Fruit fly (Drosophila melanogaster): ENCODE data around the gene Paip2.

Gene Paip2

DNA sequence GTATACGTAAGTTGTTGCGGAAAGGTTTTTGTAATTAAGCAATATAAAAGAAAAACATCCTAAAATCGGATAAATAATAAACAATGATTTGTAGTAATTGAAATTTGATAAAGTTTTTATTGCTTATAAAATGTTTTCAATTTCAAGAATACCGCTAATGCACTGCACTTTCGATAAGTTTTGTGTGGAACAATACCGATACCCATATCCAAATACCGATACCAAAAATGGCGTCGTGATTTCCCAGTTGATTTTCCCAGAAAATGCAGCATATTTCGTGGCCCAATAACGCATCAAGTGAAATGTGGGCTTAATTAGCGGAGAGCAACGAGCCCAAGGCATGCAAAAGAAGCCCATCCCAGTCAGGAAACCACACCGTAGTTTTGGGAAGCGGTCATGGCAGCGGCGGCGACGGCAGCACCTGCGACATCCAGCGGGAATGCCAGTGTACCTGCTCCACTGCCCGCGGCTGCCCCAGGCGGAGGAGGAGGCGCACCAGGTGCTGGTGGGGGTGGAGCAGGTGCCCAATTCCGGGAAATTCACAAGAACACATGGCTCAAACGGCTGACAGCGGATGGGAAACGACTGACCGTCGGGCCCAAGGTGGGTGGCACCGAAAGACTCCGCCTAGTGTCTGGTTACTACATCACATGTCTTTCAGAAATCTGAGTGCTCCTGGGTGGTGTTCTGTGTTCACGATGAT is 5.4 kb downstream of the Paip2 start, which contains the start of gene CG31342:
CG31342 (plus strand) TSS at position 214 of the 703 bp plus-strand sequence.
- TF ChIP-seq cyc (GFP tag; optimal IDR thresholded peaks at IDR 0.05) (peak; percentile 1), CG3032 (tag; optimal IDR thresholded peaks at IDR 0.05) (peak; percentile 57), svp (GFP tag) (peak; percentile 48), CG8119 (GFP tag; IDR thresholded peaks at IDR 0.05) (peak; percentile 41; the same call in 2 of the 3 replicates), esn (GFP tag; optimal IDR thresholded peaks at IDR 0.05) (peak; percentile 52), CG15336 (GFP tag; IDR thresholded peaks at IDR 0.05) (peak; percentile 67), Sox102F (GFP tag; optimal IDR thresholded peaks at IDR 0.05) (no peak), CG16779 (tag; optimal IDR thresholded peaks at IDR 0.05) (no peak)

DNA sequence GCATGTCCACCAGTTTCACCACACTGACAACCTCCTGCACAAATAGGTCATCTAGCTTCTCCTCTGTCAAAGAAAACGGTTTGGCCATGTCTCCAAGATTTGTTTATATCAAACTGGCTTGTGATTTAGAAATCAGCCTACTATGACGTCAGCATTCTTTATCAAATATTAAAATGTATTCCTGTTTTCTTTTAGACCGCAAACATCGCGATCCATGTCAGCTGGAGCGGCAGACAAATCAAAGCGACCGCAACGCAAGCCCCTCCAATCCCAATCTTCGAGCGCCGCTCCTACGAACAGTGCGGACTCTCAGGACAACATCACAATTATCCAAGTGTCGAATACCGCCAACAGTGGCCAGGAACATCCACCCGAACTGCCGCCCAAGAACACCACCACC is 7.8 kb downstream of the Paip2 start, which contains the start of gene CG14383:
CG14383 (minus strand) TSS at position 101 of the 400 bp plus-strand sequence.
- no peak for TF ChIP-seq Smox (GFP tag; optimal IDR thresholded peaks at IDR 0.05)
- TF ChIP-seq Eip93F (GFP tag; optimal IDR thresholded peaks at IDR 0.05), result no peak
- TF ChIP-seq OdsH (GFP tag; optimal IDR thresholded peaks at IDR 0.05), result no peak
- no peak for TF ChIP-seq Met (GFP tag; optimal IDR thresholded peaks at IDR 0.05)
- no peak for TF ChIP-seq dac (GFP tag; optimal IDR thresholded peaks at IDR 0.05)
- TF ChIP-seq topi (GFP tag; optimal IDR thresholded peaks at IDR 0.05), result no peak
- TF ChIP-seq pdm3 (GFP tag; optimal IDR thresholded peaks at IDR 0.05), result no peak

DNA sequence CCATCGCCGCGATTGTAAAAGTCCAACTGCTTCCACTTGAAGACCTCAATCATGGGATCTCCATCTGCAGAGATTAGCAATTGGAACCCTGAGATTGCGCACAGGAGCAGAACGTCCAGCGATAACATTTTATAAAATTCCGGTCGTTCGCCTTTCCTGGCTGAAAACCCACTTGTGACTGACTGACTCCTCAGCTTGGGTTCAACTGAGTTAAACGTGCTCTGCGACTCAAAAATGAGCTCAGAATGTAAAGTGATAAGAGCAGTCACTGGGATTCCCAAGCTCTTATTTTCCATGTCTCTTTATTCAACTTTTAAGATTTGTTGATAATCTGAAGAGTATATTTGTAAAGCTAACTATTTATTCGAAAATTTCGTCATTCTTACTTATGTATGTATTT is 12.4 kb downstream of the Paip2 start, which contains the start of gene yellow-f:
yellow-f (minus strand) TSS at position 184 of the 400 bp plus-strand sequence.
- no peak for TF ChIP-seq CG8119 (GFP tag; IDR thresholded peaks at IDR 0.05)
- no peak for TF ChIP-seq Eip93F (GFP tag; optimal IDR thresholded peaks at IDR 0.05)
- TF ChIP-seq CG11294 (GFP tag; IDR thresholded peaks at IDR 0.05), result no peak
- no peak for TF ChIP-seq pdm3 (GFP tag; optimal IDR thresholded peaks at IDR 0.05)
- no peak for TF ChIP-seq topi (GFP tag; optimal IDR thresholded peaks at IDR 0.05)
- TF ChIP-seq svp (GFP tag), result peak; percentile 98

DNA sequence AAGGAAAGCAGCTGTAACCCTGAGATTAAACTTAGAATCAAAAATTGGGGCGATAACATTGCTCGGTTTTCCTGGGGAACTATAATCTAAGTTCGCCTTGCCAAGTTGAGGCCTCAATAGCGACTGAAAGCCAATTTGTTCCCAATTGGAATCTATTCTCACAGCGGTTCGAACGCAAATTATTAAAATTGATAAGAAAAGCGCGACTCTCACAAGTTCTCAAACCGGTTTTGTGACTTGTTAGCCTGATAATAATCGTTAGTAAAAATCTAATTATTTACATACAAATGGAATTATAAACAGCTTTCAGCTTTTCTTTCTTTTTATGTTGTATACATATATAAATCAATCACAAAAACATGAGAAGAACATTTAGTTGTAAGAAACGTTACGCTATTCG is 14.5 kb downstream of the Paip2 start, which contains the start of gene yellow-f2:
yellow-f2 (minus strand) TSS at position 101 of the 400 bp plus-strand sequence.
- no peak for TF ChIP-seq CG10631 (GFP tag; optimal IDR thresholded peaks at IDR 0.05)
- TF ChIP-seq CG10669 (GFP tag; optimal IDR thresholded peaks at IDR 0.05), result no peak
- no peak for TF ChIP-seq CG16779 (tag; optimal IDR thresholded peaks at IDR 0.05)
- TF ChIP-seq CG4318 (GFP tag; optimal IDR thresholded peaks at IDR 0.05), result no peak
- TF ChIP-seq Met (GFP tag; optimal IDR thresholded peaks at IDR 0.05), result no peak
- TF ChIP-seq CG1621 (tag; optimal IDR thresholded peaks at IDR 0.05), result no peak
- no peak for TF ChIP-seq fd85E (GFP tag; optimal IDR thresholded peaks at IDR 0.05)
- no peak for TF ChIP-seq cyc (GFP tag; optimal IDR thresholded peaks at IDR 0.05)
- no peak for TF ChIP-seq CG31627 (GFP tag; optimal IDR thresholded peaks at IDR 0.05)
- no peak for TF ChIP-seq Sox15 (GFP tag; optimal IDR thresholded peaks at IDR 0.05)
- no peak for TF ChIP-seq Eip75B (GFP tag; optimal IDR thresholded peaks at IDR 0.05)
- TF ChIP-seq topi (GFP tag; optimal IDR thresholded peaks at IDR 0.05), result no peak
- no peak for TF ChIP-seq CG3919 (GFP tag; optimal IDR thresholded peaks at IDR 0.05)
- TF ChIP-seq lz (GFP tag; optimal IDR thresholded peaks at IDR 0.05), result no peak
- no peak for TF ChIP-seq OdsH (GFP tag; optimal IDR thresholded peaks at IDR 0.05)
- TF ChIP-seq Lpt (GFP tag; optimal IDR thresholded peaks at IDR 0.05), result no peak
- TF ChIP-seq Eip93F (GFP tag; optimal IDR thresholded peaks at IDR 0.05), result no peak
- no peak for TF ChIP-seq Ets96B (tag; optimal IDR thresholded peaks at IDR 0.05)

DNA sequence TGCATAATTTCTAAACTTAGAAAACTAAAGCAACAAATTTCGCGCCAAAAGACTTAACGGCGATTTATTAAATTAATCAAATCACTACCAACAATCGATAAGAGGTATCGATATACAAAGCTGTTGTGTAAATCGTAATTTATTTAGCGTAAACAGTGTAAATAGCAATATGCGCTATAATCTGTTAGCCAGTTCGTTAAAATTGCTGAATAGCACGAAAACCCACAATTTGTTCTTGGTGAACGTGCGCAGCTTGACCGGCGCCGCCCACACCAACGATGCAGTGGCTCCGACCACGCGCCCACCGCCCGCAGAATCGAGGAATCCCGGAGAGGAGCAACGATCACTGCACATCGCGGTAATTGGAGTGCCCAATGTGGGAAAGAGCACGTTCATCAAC is 14.9 kb downstream of the Paip2 start, which contains the start of gene CG7488:
CG7488 (plus strand) TSS at position 99 of the 400 bp plus-strand sequence.
- TF ChIP-seq CG16779 (tag; optimal IDR thresholded peaks at IDR 0.05), result no peak

DNA sequence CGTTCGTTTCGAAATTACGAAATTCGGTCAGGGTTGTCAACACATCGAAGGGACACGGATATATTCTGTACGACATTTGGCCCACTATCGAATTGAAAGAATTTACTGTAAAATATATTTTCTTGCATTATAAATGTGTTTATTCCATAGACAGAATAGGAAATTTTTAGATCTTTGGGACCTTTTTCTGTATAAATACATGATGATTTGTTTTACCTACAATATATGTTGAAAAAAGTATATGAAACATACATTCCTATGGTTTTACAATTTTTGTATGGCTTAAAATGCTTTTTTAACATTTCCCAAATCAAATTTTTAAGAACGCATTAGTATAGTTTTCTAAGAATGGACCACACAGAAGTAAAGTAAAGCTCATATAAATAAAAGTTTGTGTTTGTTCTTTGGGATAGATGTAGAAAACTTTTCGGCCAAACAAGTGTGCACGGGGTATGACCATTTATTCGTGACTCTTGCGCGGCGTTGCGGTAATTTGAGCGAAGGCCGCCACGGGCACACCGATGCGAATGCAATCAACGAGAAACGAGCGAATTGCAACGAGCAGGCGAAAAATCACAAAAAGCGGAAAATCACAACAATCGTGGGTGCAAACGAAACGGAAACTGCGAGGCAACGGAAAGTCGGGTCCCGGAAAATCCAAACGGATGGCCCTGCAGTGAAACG is 17.1 kb downstream of the Paip2 start, which contains the start of the genes CG17327, CG44194 and CG7518:
CG17327 (minus strand) TSS at position 177 of the 684 bp plus-strand sequence.
CG44194 (minus strand) TSS at position 177 of the 684 bp plus-strand sequence.
CG7518 (plus strand) TSS at position 540 of the 684 bp plus-strand sequence.
- TF ChIP-seq ss (GFP tag; optimal IDR thresholded peaks at IDR 0.05) (no peak), CG3032 (tag; optimal IDR thresholded peaks at IDR 0.05) (peak; percentile 25), Eip75B (GFP tag; optimal IDR thresholded peaks at IDR 0.05) (no peak), Smox (GFP tag; optimal IDR thresholded peaks at IDR 0.05) (no peak), CG9139 (GFP tag; optimal IDR thresholded peaks at IDR 0.05) (no peak), net (GFP tag; optimal IDR thresholded peaks at IDR 0.05) (no peak), CG8119 (GFP tag; IDR thresholded peaks at IDR 0.05) (no peak), CG1621 (tag; optimal IDR thresholded peaks at IDR 0.05) (no peak), esn (GFP tag; optimal IDR thresholded peaks at IDR 0.05) (peak; percentile 27), cyc (GFP tag; optimal IDR thresholded peaks at IDR 0.05) (peak; percentile 22), CG6792 (GFP tag; optimal IDR thresholded peaks at IDR 0.05) (no peak), fkh (GFP tag; optimal IDR thresholded peaks at IDR 0.05) (no peak), CG31627 (GFP tag; optimal IDR thresholded peaks at IDR 0.05) (peak; percentile 1), CG6163 (GFP tag; IDR thresholded peaks at IDR 0.05) (no peak)

All from whole organism, prepupa.